Fruit fly (Drosophila melanogaster) whole organism, embryonic: ENCODE measurements around the gene Ddc.

Source experiments
- Antp ChIP-seq: fragments of 200-800 bp; sonication (Bioruptor generic); optimal IDR thresholded peaks from 3 replicates; lab custom pipeline; 2016; ENCODE audit warnings: missing biosample characterization, missing genetic modification characterization
- CG10462 ChIP-seq: fragments of 200-800 bp; sonication (Bioruptor generic); optimal IDR thresholded peaks from 2 replicates; lab custom pipeline; 2016; ENCODE audit warnings: missing biosample characterization, missing genetic modification characterization
- CG10654 ChIP-seq: fragments of 200-800 bp; sonication (Bioruptor generic); optimal IDR thresholded peaks from 2 replicates; lab custom pipeline; 2016; ENCODE audit warnings: missing biosample characterization, missing genetic modification characterization
- CG11398 ChIP-seq: fragments of 200-800 bp; sonication (Bioruptor generic); optimal IDR thresholded peaks from 2 replicates; lab custom pipeline; 2016; ENCODE audit warnings: missing biosample characterization, missing genetic modification characterization
- CG11695 ChIP-seq: fragments of 200-800 bp; sonication (Bioruptor generic); IDR thresholded peaks from 3 replicates; pipeline ENCODE4 v1.3.6; 2022; ENCODE audit warnings: missing biosample characterization, missing genetic modification characterization
- CG12104 ChIP-seq: fragments of 200-800 bp; sonication (Bioruptor generic); optimal IDR thresholded peaks from 3 replicates; lab custom pipeline; 2016; ENCODE audit warnings: missing biosample characterization, missing genetic modification characterization
- CG13296 ChIP-seq: fragments of 200-800 bp; sonication (Bioruptor generic); optimal IDR thresholded peaks from 3 replicates; lab custom pipeline; 2018; ENCODE audit warnings: missing biosample characterization, mild to moderate bottlenecking, missing genetic modification characterization
- CG15696 ChIP-seq: fragments of 200-800 bp; sonication (Bioruptor generic); optimal IDR thresholded peaks from 2 replicates; lab custom pipeline; 2019; ENCODE audit warnings: missing biosample characterization, mild to moderate bottlenecking, missing genetic modification characterization, moderate library complexity
- CG17829 ChIP-seq: fragments of 200-800 bp; optimal IDR thresholded peaks from 2 replicates; lab custom pipeline; 2019; ENCODE audit warnings: missing biosample characterization, mild to moderate bottlenecking, missing genetic modification characterization, moderate library complexity
- CG2129 ChIP-seq: fragments of 200-800 bp; sonication (Bioruptor generic); IDR thresholded peaks from 2 replicates; pipeline ENCODE4 v1.3.6; 2022; ENCODE audit warnings: missing biosample characterization, missing genetic modification characterization; ENCODE audit not compliant: partially characterized antibody
- CG2889 ChIP-seq: fragments of 200-800 bp; sonication (Bioruptor generic); IDR thresholded peaks from 3 replicates; pipeline ENCODE4 v1.3.6; 2022; ENCODE audit warnings: missing biosample characterization, missing genetic modification characterization
- CG3281 ChIP-seq: fragments of 200-800 bp; sonication (Bioruptor generic); optimal IDR thresholded peaks from 3 replicates; lab custom pipeline; 2017; ENCODE audit warnings: missing biosample characterization, mild to moderate bottlenecking, missing genetic modification characterization
- CG34376 ChIP-seq: fragments of 200-800 bp; sonication (Bioruptor generic); optimal IDR thresholded peaks from 2 replicates; lab custom pipeline; 2018; ENCODE audit warnings: missing biosample characterization, mild to moderate bottlenecking, missing genetic modification characterization
- CG4404 ChIP-seq: fragments of 200-800 bp; sonication (Bioruptor generic); IDR thresholded peaks from 2 replicates; pipeline ENCODE4 v1.3.6; 2022; ENCODE audit warnings: missing biosample characterization, missing genetic modification characterization
- CG5245 ChIP-seq: fragments of 200-800 bp; sonication (Bioruptor generic); optimal IDR thresholded peaks from 3 replicates; lab custom pipeline; 2016; ENCODE audit warnings: missing biosample characterization, missing genetic modification characterization
- CG5953 ChIP-seq: fragments of 200-800 bp; sonication (Bioruptor generic); IDR thresholded peaks from 2 replicates; pipeline ENCODE4 v1.3.6; 2022; ENCODE audit warnings: missing biosample characterization, missing genetic modification characterization
- CG6254 ChIP-seq: fragments of 200-800 bp; sonication (Bioruptor generic); optimal IDR thresholded peaks from 3 replicates; lab custom pipeline; 2017; ENCODE audit warnings: mild to moderate bottlenecking, missing biosample characterization, missing genetic modification reagents, missing genetic modification characterization
- CG6654 ChIP-seq: fragments of 200-800 bp; sonication (Bioruptor generic); optimal IDR thresholded peaks from 2 replicates; lab custom pipeline; 2017; ENCODE audit warnings: missing biosample characterization, mild to moderate bottlenecking, missing genetic modification characterization
- CG6689 ChIP-seq: fragments of 200-800 bp; sonication (Bioruptor generic); IDR thresholded peaks from 2 replicates; pipeline ENCODE4 v1.3.6; 2022; ENCODE audit warnings: missing biosample characterization, missing genetic modification characterization
- CG7839 ChIP-seq: fragments of 200-800 bp; sonication (Bioruptor generic); optimal IDR thresholded peaks from 3 replicates; lab custom pipeline; 2018; ENCODE audit warnings: missing biosample characterization, mild to moderate bottlenecking, missing genetic modification characterization, moderate library complexity
- CG8281 ChIP-seq: fragments of 200-800 bp; sonication (Bioruptor generic); optimal IDR thresholded peaks from 2 replicates; lab custom pipeline; 2018; ENCODE audit warnings: missing biosample characterization, mild to moderate bottlenecking, missing genetic modification characterization, moderate library complexity
- E2f1 ChIP-seq: fragments of 200-800 bp; sonication (Bioruptor generic); IDR thresholded peaks from 2 replicates; pipeline ENCODE4 v1.3.6; 2022; ENCODE audit warnings: missing biosample characterization, missing genetic modification characterization
- ERR ChIP-seq: fragments of 200-800 bp; sonication (Bioruptor generic); optimal IDR thresholded peaks from 2 replicates; lab custom pipeline; 2016; ENCODE audit warnings: missing biosample characterization, missing genetic modification characterization
- HmgD ChIP-seq: fragments of 200-800 bp; sonication (Bioruptor generic); optimal IDR thresholded peaks from 3 replicates; lab custom pipeline; 2016; ENCODE audit warnings: missing biosample characterization, missing genetic modification characterization
- Kr ChIP-seq: fragments of 200-800 bp; sonication (Bioruptor generic); optimal IDR thresholded peaks from 2 replicates; lab custom pipeline; 2017; ENCODE audit warnings: missing biosample characterization, mild to moderate bottlenecking, missing genetic modification characterization
- Nf-YC ChIP-seq: fragments of 200-800 bp; optimal IDR thresholded peaks from 3 replicates; lab custom pipeline; 2019; ENCODE audit warnings: missing biosample characterization, mild to moderate bottlenecking, missing genetic modification characterization, moderate library complexity
- Side ChIP-seq: fragments of 200-800 bp; sonication (Bioruptor generic); optimal IDR thresholded peaks from 2 replicates; lab custom pipeline; 2016; ENCODE audit warnings: missing biosample characterization, missing genetic modification characterization
- ase ChIP-seq: fragments of 200-800 bp; sonication (Bioruptor generic); IDR thresholded peaks from 3 replicates; pipeline ENCODE4 v1.3.6; 2022; ENCODE audit warnings: missing biosample characterization, missing genetic modification characterization
- ato ChIP-seq: fragments of 200-800 bp; sonication (Bioruptor generic); IDR thresholded peaks from 2 replicates; pipeline ENCODE4 v1.3.6; 2022; ENCODE audit warnings: missing biosample characterization, missing genetic modification characterization; ENCODE audit not compliant: partially characterized antibody
- chn ChIP-seq: fragments of 200-800 bp; sonication (Bioruptor generic); optimal IDR thresholded peaks from 2 replicates; lab custom pipeline; 2016; ENCODE audit warnings: missing biosample characterization, missing genetic modification characterization
- dm ChIP-seq: fragments of 200-800 bp; sonication (Bioruptor generic); optimal IDR thresholded peaks from 3 replicates; lab custom pipeline; 2016; ENCODE audit warnings: missing biosample characterization, missing genetic modification characterization
- ewg ChIP-seq: fragments of 200-800 bp; sonication (Bioruptor generic); optimal IDR thresholded peaks from 3 replicates; lab custom pipeline; 2017; ENCODE audit warnings: mild to moderate bottlenecking, missing biosample characterization, missing genetic modification reagents, missing genetic modification characterization
- fd96Cb ChIP-seq: fragments of 200-800 bp; sonication (Bioruptor generic); optimal IDR thresholded peaks from 2 replicates; lab custom pipeline; 2018; ENCODE audit warnings: missing biosample characterization, mild to moderate bottlenecking, missing genetic modification characterization, moderate library complexity
- gce ChIP-seq: fragments of 200-800 bp; sonication (Bioruptor generic); IDR thresholded peaks from 3 replicates; pipeline ENCODE4 v1.3.6; 2022; ENCODE audit warnings: missing biosample characterization, missing genetic modification characterization
- knrl ChIP-seq: fragments of 200-800 bp; sonication (Bioruptor generic); IDR thresholded peaks from 3 replicates; pipeline ENCODE4 v1.3.6; 2022; ENCODE audit warnings: missing biosample characterization, missing genetic modification characterization; ENCODE audit not compliant: partially characterized antibody
- lab ChIP-seq: fragments of 200-800 bp; sonication (Bioruptor generic); optimal IDR thresholded peaks from 3 replicates; lab custom pipeline; 2017; ENCODE audit warnings: missing biosample characterization, missing genetic modification characterization, mild to moderate bottlenecking, moderate library complexity, missing genetic modification reagents
- mld ChIP-seq: fragments of 200-800 bp; sonication (Bioruptor generic); IDR thresholded peaks from 3 replicates; pipeline ENCODE4 v1.3.6; 2022; ENCODE audit warnings: missing biosample characterization, missing genetic modification characterization; ENCODE audit not compliant: partially characterized antibody
- nerfin-1 ChIP-seq: fragments of 200-800 bp; sonication (Bioruptor generic); optimal IDR thresholded peaks from 3 replicates; lab custom pipeline; 2019; ENCODE audit warnings: missing biosample characterization, mild to moderate bottlenecking, missing genetic modification characterization, moderate library complexity
- row ChIP-seq: fragments of 200-800 bp; sonication (Bioruptor generic); IDR thresholded peaks from 3 replicates; pipeline ENCODE4 v1.3.6; 2022; ENCODE audit warnings: missing biosample characterization, missing genetic modification characterization
- slbo ChIP-seq: fragments of 200-800 bp; sonication (Bioruptor generic); IDR thresholded peaks from 2 replicates; pipeline ENCODE4 v1.3.6; 2022; ENCODE audit warnings: missing biosample characterization, missing genetic modification characterization
- slp2 ChIP-seq: fragments of 200-800 bp; sonication (Bioruptor generic); optimal IDR thresholded peaks from 2 replicates; lab custom pipeline; 2016; ENCODE audit warnings: missing biosample characterization, missing genetic modification characterization
- stwl ChIP-seq: fragments of 200-800 bp; sonication (Bioruptor generic); optimal IDR thresholded peaks from 3 replicates; lab custom pipeline; 2018; ENCODE audit warnings: missing biosample characterization, mild to moderate bottlenecking, missing genetic modification characterization, moderate library complexity
- twi ChIP-seq: fragments of 200-800 bp; optimal IDR thresholded peaks from 2 replicates; lab custom pipeline; 2019; ENCODE audit warnings: missing biosample characterization, mild to moderate bottlenecking, missing genetic modification characterization, moderate library complexity
- vfl ChIP-seq: fragments of 200-800 bp; sonication (Bioruptor generic); optimal IDR thresholded peaks from 2 replicates; lab custom pipeline; 2016; ENCODE audit warnings: missing biosample characterization, missing genetic modification characterization
- zen2 ChIP-seq: fragments of 200-800 bp; sonication (Bioruptor generic); IDR thresholded peaks from 3 replicates; pipeline ENCODE4 v1.3.6; 2022; ENCODE audit warnings: missing biosample characterization, missing genetic modification characterization; ENCODE audit not compliant: partially characterized antibody

Ddc gene

dm6 chr2L:19133465-19134365 is 13.6 kb upstream of the Ddc start, which contains the start of gene brat (continued):
- TF ChIP-seq E2f1 (GFP tag; lab: Robert Waterston, UW) (no peak), CG6254 (GFP tag; lab: Kevin White, UChicago) (no peak), CG2889 (GFP tag; lab: Robert Waterston, UW) (no peak), slp2 (peak; percentile 42), CG17829 (tag; lab: Kevin White, UChicago) (peak; percentile 75), CG3281 (GFP tag; lab: Kevin White, UChicago) (peak; percentile 38), Antp (GFP tag; lab: Kevin White, UChicago) (peak; percentile 66), slbo (GFP tag; lab: Robert Waterston, UW) (peak; percentile 61; the same call in 1 of the 2 replicates), lab (GFP tag; lab: Kevin White, UChicago) (peak; percentile 40)

dm6 chr2L:19131905-19132402 is 11.8 kb upstream of the Ddc start, which contains the start of the genes AsnRS and DCTN6-p27:
Gene AsnRS (minus strand): TSS chr2L:19131954.
Gene DCTN6-p27 (plus strand): TSS chr2L:19132323.
- TF ChIP-seq ase: peak; percentile 64; the same call in 2 of the 3 replicates
- TF ChIP-seq CG5245 (GFP tag; lab: Kevin White, UChicago): peak; percentile 52
- peak; percentile 65 for TF ChIP-seq row (GFP tag; lab: Robert Waterston, UW)
- peak; percentile 67 for TF ChIP-seq CG10654 (GFP tag; lab: Kevin White, UChicago)
- 0 out of 2 replicates have a peak, but pooled peaks have one; percentile 48 for TF ChIP-seq CG5953
- TF ChIP-seq Side (GFP tag; lab: Kevin White, UChicago): peak; percentile 6
- peak; percentile 64 for TF ChIP-seq CG15696
- 0 out of 2 replicates have a peak, but pooled peaks have one; percentile 6 for TF ChIP-seq ato
- TF ChIP-seq chn (GFP tag; lab: Kevin White, UChicago): peak; percentile 55
- peak; percentile 4; the same call in 1 of the 3 replicates for TF ChIP-seq mld
- peak; percentile 59 for TF ChIP-seq CG12104 (GFP tag; lab: Kevin White, UChicago)
- no peak for TF ChIP-seq CG11398 (GFP tag; lab: Kevin White, UChicago)
- no peak for TF ChIP-seq HmgD (GFP tag; lab: Kevin White, UChicago)
- peak; percentile 59 for TF ChIP-seq CG6689 (GFP tag; lab: Robert Waterston, UW)
- TF ChIP-seq CG2129 (GFP tag; lab: Robert Waterston, UW): peak; percentile 47
- no peak for TF ChIP-seq Kr (GFP tag; lab: Kevin White, UChicago)
- TF ChIP-seq CG7839 (tag; lab: Kevin White, UChicago): peak; percentile 72
- peak; percentile 36 for TF ChIP-seq ERR (GFP tag; lab: Kevin White, UChicago)
- TF ChIP-seq CG11695 (GFP tag; lab: Robert Waterston, UW): peak; percentile 60; the same call in 1 of the 3 replicates
- TF ChIP-seq gce (GFP tag; lab: Robert Waterston, UW): no peak
- TF ChIP-seq fd96Cb (tag; lab: Kevin White, UChicago): peak; percentile 19
- TF ChIP-seq CG8281 (tag; lab: Kevin White, UChicago): peak; percentile 8
- TF ChIP-seq knrl (GFP tag; lab: Robert Waterston, UW): peak; percentile 75; the same call in 2 of the 3 replicates
- TF ChIP-seq vfl: peak; percentile 69
- TF ChIP-seq zen2 (GFP tag; lab: Robert Waterston, UW): 0 out of 3 replicates have a peak, but pooled peaks have one; percentile 59
- peak; percentile 47; the same call in 1 of the 2 replicates for TF ChIP-seq CG4404 (GFP tag; lab: Robert Waterston, UW)
- peak; percentile 40 for TF ChIP-seq twi
- TF ChIP-seq CG34376: peak; percentile 46
- TF ChIP-seq stwl: peak; percentile 69
- TF ChIP-seq E2f1 (GFP tag; lab: Robert Waterston, UW): peak; percentile 49; the same call in 1 of the 2 replicates
- peak; percentile 39 for TF ChIP-seq ewg
- peak; percentile 58 for TF ChIP-seq dm
- peak; percentile 56 for TF ChIP-seq CG10462 (GFP tag; lab: Kevin White, UChicago)
- TF ChIP-seq CG6654 (GFP tag; lab: Kevin White, UChicago): peak; percentile 11
- TF ChIP-seq Nf-YC (tag; lab: Kevin White, UChicago): peak; percentile 68
- peak; percentile 74 for TF ChIP-seq CG13296
- peak; percentile 90 for TF ChIP-seq nerfin-1 (tag; lab: Kevin White, UChicago)
